Fruit fly (Drosophila melanogaster) whole organism, prepupa: Measurements from ENCODE around the gene CG13082.

Experiments used
- CG10669 ChIP-seq: fragments of 200-800 bp; sonication (Bioruptor generic); optimal IDR thresholded peaks from 3 replicates; lab custom pipeline; 2018; ENCODE audit warnings: missing biosample characterization, mild to moderate bottlenecking, missing genetic modification characterization, moderate library complexity
- CG11762 ChIP-seq: fragments of 200-800 bp; sonication (Bioruptor generic); optimal IDR thresholded peaks from 3 replicates; lab custom pipeline; 2016; ENCODE audit warnings: missing biosample characterization, missing genetic modification characterization; ENCODE audit not compliant: insufficient read depth
- CG3032 ChIP-seq: fragments of 200-800 bp; optimal IDR thresholded peaks from 2 replicates; lab custom pipeline; 2019; ENCODE audit warnings: missing biosample characterization, mild to moderate bottlenecking, missing genetic modification characterization, moderate library complexity
- CG32006 ChIP-seq: fragments of 200-800 bp; sonication (Bioruptor generic); optimal IDR thresholded peaks from 3 replicates; lab custom pipeline; 2017; ENCODE audit warnings: missing biosample characterization, mild to moderate bottlenecking, missing genetic modification characterization
- CG3919 ChIP-seq: fragments of 200-800 bp; sonication (Bioruptor generic); optimal IDR thresholded peaks from 3 replicates; lab custom pipeline; 2016; ENCODE audit warnings: missing biosample characterization, missing genetic modification characterization
- CG6276 ChIP-seq: fragments of 200-800 bp; sonication (Bioruptor generic); optimal IDR thresholded peaks from 2 replicates; lab custom pipeline; 2017; ENCODE audit warnings: missing biosample characterization, mild to moderate bottlenecking, missing genetic modification characterization
- CG6792 ChIP-seq: fragments of 200-800 bp; sonication (Bioruptor generic); optimal IDR thresholded peaks from 3 replicates; lab custom pipeline; 2016; ENCODE audit warnings: missing biosample characterization, missing genetic modification characterization
- CG7368 ChIP-seq: fragments of 200-800 bp; sonication (Bioruptor generic); optimal IDR thresholded peaks from 3 replicates; lab custom pipeline; 2016; ENCODE audit warnings: missing biosample characterization, missing genetic modification characterization
- CG8119 ChIP-seq: fragments of 200-800 bp; sonication (Bioruptor generic); IDR thresholded peaks from 3 replicates; pipeline ENCODE4 v1.3.6; 2022; ENCODE audit warnings: missing biosample characterization, missing genetic modification characterization
- CG8319 ChIP-seq: fragments of 200-800 bp; sonication (Bioruptor generic); optimal IDR thresholded peaks from 3 replicates; lab custom pipeline; 2016; ENCODE audit warnings: missing biosample characterization, missing genetic modification characterization
- CG8632 ChIP-seq: fragments of 200-800 bp; sonication (Bioruptor generic); optimal IDR thresholded peaks from 3 replicates; lab custom pipeline; 2016; ENCODE audit warnings: missing biosample characterization, missing genetic modification characterization
- Eip93F ChIP-seq: fragments of 200-800 bp; sonication (Bioruptor generic); optimal IDR thresholded peaks from 2 replicates; lab custom pipeline; 2016; ENCODE audit warnings: missing biosample characterization, mild to moderate bottlenecking, missing genetic modification characterization
- Ets21C ChIP-seq: fragments of 200-800 bp; sonication (Bioruptor generic); optimal IDR thresholded peaks from 3 replicates; lab custom pipeline; 2016; ENCODE audit warnings: missing biosample characterization, missing genetic modification characterization
- Ets96B ChIP-seq: fragments of 200-800 bp; optimal IDR thresholded peaks from 2 replicates; lab custom pipeline; 2019; ENCODE audit warnings: missing biosample characterization, mild to moderate bottlenecking, missing genetic modification characterization, moderate library complexity
- Gug ChIP-seq: fragments of 200-800 bp; sonication (Bioruptor generic); IDR thresholded peaks from 2 replicates; pipeline ENCODE4 v1.3.6; 2022; ENCODE audit warnings: missing biosample characterization, missing genetic modification characterization
- Hr38 ChIP-seq: sonication (Bioruptor generic); optimal IDR thresholded peaks from 2 replicates; lab custom pipeline; 2016; ENCODE audit warnings: missing biosample characterization, missing genetic modification characterization
- Hr39 ChIP-seq: fragments of 200-800 bp; sonication (Bioruptor generic); optimal IDR thresholded peaks from 2 replicates; lab custom pipeline; 2016; ENCODE audit warnings: missing biosample characterization, missing genetic modification characterization
- Lpt ChIP-seq: fragments of 200-800 bp; sonication (Bioruptor generic); optimal IDR thresholded peaks from 3 replicates; lab custom pipeline; 2016; ENCODE audit warnings: missing biosample characterization, missing genetic modification characterization
- Met ChIP-seq: fragments of 200-800 bp; sonication (Bioruptor generic); optimal IDR thresholded peaks from 3 replicates; lab custom pipeline; 2016; ENCODE audit warnings: missing biosample characterization, missing genetic modification characterization
- OdsH ChIP-seq: fragments of 200-800 bp; sonication (Bioruptor generic); optimal IDR thresholded peaks from 3 replicates; lab custom pipeline; 2016; ENCODE audit warnings: missing biosample characterization, missing genetic modification characterization
- Smox ChIP-seq: fragments of 200-800 bp; sonication (Bioruptor generic); optimal IDR thresholded peaks from 3 replicates; lab custom pipeline; 2016; ENCODE audit warnings: missing biosample characterization, missing genetic modification characterization
- Sox14 ChIP-seq: fragments of 200-800 bp; sonication (Bioruptor generic); optimal IDR thresholded peaks from 3 replicates; lab custom pipeline; 2016; ENCODE audit warnings: missing biosample characterization, missing genetic modification characterization
- Sox15 ChIP-seq: fragments of 200-800 bp; sonication (Bioruptor generic); optimal IDR thresholded peaks from 3 replicates; lab custom pipeline; 2016; ENCODE audit warnings: missing biosample characterization, missing genetic modification characterization
- achi ChIP-seq: fragments of 200-800 bp; sonication (Bioruptor generic); optimal IDR thresholded peaks from 3 replicates; lab custom pipeline; 2016; ENCODE audit warnings: missing biosample characterization, missing genetic modification characterization
- cyc ChIP-seq: fragments of 200-800 bp; sonication (Bioruptor generic); optimal IDR thresholded peaks from 3 replicates; lab custom pipeline; 2016; ENCODE audit warnings: missing biosample characterization, missing genetic modification characterization
- dac ChIP-seq: fragments of 200-800 bp; sonication (Bioruptor generic); optimal IDR thresholded peaks from 2 replicates; lab custom pipeline; 2017; ENCODE audit warnings: missing biosample characterization, mild to moderate bottlenecking, missing genetic modification characterization
- dsx ChIP-seq: fragments of 200-800 bp; optimal IDR thresholded peaks from 3 replicates; lab custom pipeline; 2019; ENCODE audit warnings: missing biosample characterization, mild to moderate bottlenecking, missing genetic modification characterization, moderate library complexity; ENCODE audit not compliant: poor library complexity, severe bottlenecking
- eg ChIP-seq: fragments of 200-800 bp; sonication (Bioruptor generic); IDR thresholded peaks from 3 replicates; pipeline ENCODE4 v1.3.6; 2022; ENCODE audit warnings: missing biosample characterization, missing genetic modification characterization
- fkh ChIP-seq: fragments of 200-800 bp; sonication (Bioruptor generic); optimal IDR thresholded peaks from 3 replicates; lab custom pipeline; 2017; ENCODE audit warnings: missing biosample characterization, mild to moderate bottlenecking, missing genetic modification characterization, moderate library complexity
- lz ChIP-seq: fragments of 200-800 bp; sonication (Bioruptor generic); optimal IDR thresholded peaks from 3 replicates; lab custom pipeline; 2016; ENCODE audit warnings: missing biosample characterization, missing genetic modification characterization
- pdm3 ChIP-seq: fragments of 200-800 bp; sonication (Bioruptor generic); optimal IDR thresholded peaks from 3 replicates; lab custom pipeline; 2016; ENCODE audit warnings: missing biosample characterization, missing genetic modification characterization
- spab ChIP-seq: fragments of 200-800 bp; sonication (Bioruptor generic); optimal IDR thresholded peaks from 2 replicates; lab custom pipeline; 2017; ENCODE audit warnings: missing biosample characterization, mild to moderate bottlenecking, missing genetic modification characterization, missing genetic modification reagents
- ss ChIP-seq, 2 experiments: fragments of 200-800 bp; sonication (Bioruptor generic); optimal IDR thresholded peaks; 2 replicates in 1 of 2; 3 replicates in 1 of 2; lab custom pipeline; 2017 to 2018; ENCODE audit warnings: mild to moderate bottlenecking in 2 of 2, missing biosample characterization in 2 of 2, missing genetic modification characterization in 2 of 2, moderate library complexity in 1 of 2
- svp ChIP-seq: fragments of 200-800 bp; sonication (Bioruptor generic); peaks from one replicate; lab custom pipeline; 2016; ENCODE audit warnings: missing biosample characterization, missing genetic modification characterization
- topi ChIP-seq: fragments of 200-800 bp; sonication (Bioruptor generic); optimal IDR thresholded peaks from 3 replicates; lab custom pipeline; 2016; ENCODE audit warnings: missing biosample characterization, missing genetic modification characterization

CG13082 gene

dm6 chr2L:19586436-19587333, 48.5 kb downstream of the CG13082 start, which contains the start of gene Lar (continued):
- TF ChIP-seq CG11762 (peak; percentile 5), Ets96B (tag; lab: Kevin White, UChicago) (peak; percentile 31), spab (GFP tag; lab: Kevin White, UChicago) (no peak), CG8632 (peak; percentile 32), Ets21C (peak; percentile 40), achi (GFP tag; lab: Kevin White, UChicago) (peak; percentile 23), dsx (GFP tag; lab: Kevin White, UChicago) (no peak), CG7368 (peak; percentile 36), Hr38 (no peak), Smox (GFP tag; lab: Kevin White, UChicago) (peak; percentile 26), CG8319 (GFP tag; lab: Kevin White, UChicago) (no peak), CG32006 (GFP tag; lab: Kevin White, UChicago) (peak; percentile 41), Hr39 (GFP tag; lab: Kevin White, UChicago) (peak; percentile 71), Sox15 (GFP tag; lab: Kevin White, UChicago) (peak; percentile 45), CG10669 (GFP tag; lab: Kevin White, UChicago) (peak; percentile 22), topi (GFP tag; lab: Kevin White, UChicago) (peak; percentile 45), Eip93F (GFP tag; lab: Kevin White, UChicago) (no peak), fkh (GFP tag; lab: Kevin White, UChicago) (no peak), Lpt (peak; percentile 45), eg (GFP tag; lab: Robert Waterston, UW) (peak; percentile 56), Gug (GFP tag; lab: Robert Waterston, UW) (peak; percentile 26; the same call in 1 of the 2 replicates), Met (GFP tag; lab: Kevin White, UChicago) (peak; percentile 55), CG8119 (GFP tag; lab: Robert Waterston, UW) (peak; percentile 33; the same call in 1 of the 3 replicates), CG3919 (GFP tag; lab: Kevin White, UChicago) (peak; percentile 70), CG6792 (GFP tag; lab: Kevin White, UChicago) (peak; percentile 29), Sox14 (peak; percentile 59)

dm6 chr2L:19587334-19587659, 49.1 kb downstream of the CG13082 start:
- no peak for TF ChIP-seq CG8319 (GFP tag; lab: Kevin White, UChicago)
- TF ChIP-seq CG32006 (GFP tag; lab: Kevin White, UChicago): peak; percentile 29

dm6 chr2L:19588924-19589323, 50.7 kb downstream of the CG13082 start:
- TF ChIP-seq cyc (GFP tag; lab: Kevin White, UChicago) (no peak), CG3032 (tag; lab: Kevin White, UChicago) (no peak), CG8119 (GFP tag; lab: Robert Waterston, UW) (no peak), CG6276 (GFP tag; lab: Kevin White, UChicago) (no peak), CG32006 (GFP tag; lab: Kevin White, UChicago) (no peak), pdm3 (GFP tag; lab: Kevin White, UChicago) (no peak), ss (GFP tag; optimal IDR thresholded peaks at IDR 0.05; lab: Kevin White, UChicago) (no peak), CG8632 (no peak), lz (no peak), Hr38 (no peak), dac (GFP tag; lab: Kevin White, UChicago) (no peak), svp (GFP tag; lab: Kevin White, UChicago) (no peak), CG10669 (GFP tag; lab: Kevin White, UChicago) (no peak), OdsH (no peak)
